Fruit fly (Drosophila melanogaster) whole organism, embryonic: ENCODE measurements around the gene Ptp36E.

ENCODE experiments used
- CG10267 ChIP-seq: fragments of 200-800 bp; sonication (Bioruptor generic); optimal IDR thresholded peaks from 2 replicates; lab custom pipeline; 2018; ENCODE audit warnings: missing biosample characterization, mild to moderate bottlenecking, missing genetic modification characterization, moderate library complexity
- CG10462 ChIP-seq: fragments of 200-800 bp; sonication (Bioruptor generic); optimal IDR thresholded peaks from 2 replicates; lab custom pipeline; 2016; ENCODE audit warnings: missing biosample characterization, missing genetic modification characterization
- CG12219 ChIP-seq: fragments of 200-800 bp; sonication (Bioruptor generic); optimal IDR thresholded peaks from 3 replicates; lab custom pipeline; 2018; ENCODE audit warnings: missing biosample characterization, mild to moderate bottlenecking, missing genetic modification characterization
- CG12744 ChIP-seq: fragments of 200-800 bp; sonication (Bioruptor generic); optimal IDR thresholded peaks from 2 replicates; lab custom pipeline; 2016; ENCODE audit warnings: missing biosample characterization, missing genetic modification characterization
- CG14710 ChIP-seq: fragments of 200-800 bp; sonication (Bioruptor generic); optimal IDR thresholded peaks from 3 replicates; lab custom pipeline; 2019; ENCODE audit warnings: missing biosample characterization, mild to moderate bottlenecking, missing genetic modification characterization, moderate library complexity
- CG14965 ChIP-seq: fragments of 200-800 bp; sonication (Bioruptor generic); optimal IDR thresholded peaks from 2 replicates; lab custom pipeline; 2016; ENCODE audit warnings: missing biosample characterization, missing genetic modification characterization, borderline replicate concordance
- CG16779 ChIP-seq: fragments of 200-800 bp; sonication (Bioruptor generic); IDR thresholded peaks from 2 replicates; pipeline ENCODE4 v1.3.6; 2022; ENCODE audit warnings: missing biosample characterization, missing genetic modification characterization
- CG17829 ChIP-seq: fragments of 200-800 bp; optimal IDR thresholded peaks from 2 replicates; lab custom pipeline; 2019; ENCODE audit warnings: missing biosample characterization, mild to moderate bottlenecking, missing genetic modification characterization, moderate library complexity
- CG30020 ChIP-seq: fragments of 200-800 bp; optimal IDR thresholded peaks from 2 replicates; lab custom pipeline; 2019; ENCODE audit warnings: missing biosample characterization, mild to moderate bottlenecking, missing genetic modification characterization, moderate library complexity
- CG30431 ChIP-seq: fragments of 200-800 bp; sonication (Bioruptor generic); optimal IDR thresholded peaks from 2 replicates; lab custom pipeline; 2017; ENCODE audit warnings: missing biosample characterization, missing genetic modification characterization
- CG32532 ChIP-seq: fragments of 200-800 bp; sonication (Bioruptor generic); IDR thresholded peaks from 2 replicates; pipeline ENCODE4 v1.3.6; 2022; ENCODE audit warnings: missing biosample characterization, missing genetic modification characterization
- CG33557 ChIP-seq: fragments of 200-800 bp; sonication (Bioruptor generic); optimal IDR thresholded peaks from 2 replicates; lab custom pipeline; 2019; ENCODE audit warnings: missing biosample characterization, mild to moderate bottlenecking, missing genetic modification characterization, moderate library complexity
- CG34422 ChIP-seq: fragments of 200-800 bp; sonication (Bioruptor generic); IDR thresholded peaks from 3 replicates; pipeline ENCODE4 v1.3.6; 2022; ENCODE audit warnings: missing biosample characterization, missing genetic modification characterization
- CG3726 ChIP-seq: fragments of 200-800 bp; sonication (Bioruptor generic); IDR thresholded peaks from 3 replicates; pipeline ENCODE4, ENCODE4 v1.3.6; 2022; ENCODE audit warnings: missing biosample characterization, missing genetic modification characterization
- CG4282 ChIP-seq: fragments of 200-800 bp; sonication (Bioruptor generic); optimal IDR thresholded peaks from 2 replicates; lab custom pipeline; 2016; ENCODE audit warnings: missing biosample characterization, missing genetic modification characterization
- CG4617 ChIP-seq: fragments of 200-800 bp; sonication (Bioruptor generic); optimal IDR thresholded peaks from 3 replicates; lab custom pipeline; 2016; ENCODE audit warnings: missing biosample characterization, missing genetic modification characterization, borderline replicate concordance
- CG5953 ChIP-seq: fragments of 200-800 bp; sonication (Bioruptor generic); IDR thresholded peaks from 2 replicates; pipeline ENCODE4 v1.3.6; 2022; ENCODE audit warnings: missing biosample characterization, missing genetic modification characterization
- CG6272 ChIP-seq: fragments of 200-800 bp; sonication (Bioruptor generic); IDR thresholded peaks from 2 replicates; pipeline ENCODE4 v1.3.6; 2022; ENCODE audit warnings: missing biosample characterization, missing genetic modification characterization
- CG6689 ChIP-seq: fragments of 200-800 bp; sonication (Bioruptor generic); IDR thresholded peaks from 2 replicates; pipeline ENCODE4 v1.3.6; 2022; ENCODE audit warnings: missing biosample characterization, missing genetic modification characterization
- CG8290 ChIP-seq, 3 experiments: fragments of 200-800 bp; sonication (Bioruptor generic); optimal IDR thresholded peaks; 2 replicates each; lab custom pipeline; 2016 to 2019; ENCODE audit warnings: missing biosample characterization in 3 of 3, missing genetic modification characterization in 3 of 3, mild to moderate bottlenecking in 2 of 3, moderate library complexity in 1 of 3
- CG8388 ChIP-seq: fragments of 200-800 bp; sonication (Bioruptor generic); optimal IDR thresholded peaks from 2 replicates; lab custom pipeline; 2019; ENCODE audit warnings: missing biosample characterization, mild to moderate bottlenecking, missing genetic modification characterization, moderate library complexity
- E2f2 ChIP-seq: fragments of 200-800 bp; sonication (Bioruptor generic); IDR thresholded peaks from 2 replicates; pipeline ENCODE4 v1.3.6; 2022; ENCODE audit warnings: missing biosample characterization, missing genetic modification characterization
- Eip74EF ChIP-seq, 2 experiments: fragments of 200-800 bp in 1 of 2; fragments of >200 bp in 1 of 2; sonication (Bioruptor generic) in 1 of 2; optimal IDR thresholded peaks; 2 replicates each; lab custom pipeline; 2017 to 2019; ENCODE audit warnings: missing biosample characterization in 2 of 2, missing genetic modification characterization in 2 of 2, mild to moderate bottlenecking in 1 of 2, moderate library complexity in 1 of 2
- Gug ChIP-seq: fragments of 200-800 bp; sonication (Bioruptor generic); IDR thresholded peaks from 4 replicates; pipeline ENCODE4 v1.3.6; 2022; ENCODE audit warnings: missing biosample characterization, missing genetic modification characterization
- HHEX ChIP-seq: fragments of 200-800 bp; sonication (Bioruptor generic); optimal IDR thresholded peaks from 3 replicates; lab custom pipeline; 2017; ENCODE audit warnings: missing biosample characterization, mild to moderate bottlenecking, missing genetic modification characterization, missing genetic modification reagents
- HLH3B ChIP-seq: fragments of 200-800 bp; sonication (Bioruptor generic); IDR thresholded peaks from 2 replicates; pipeline ENCODE4 v1.3.6; 2022; ENCODE audit warnings: missing biosample characterization, missing genetic modification characterization
- Lim3 ChIP-seq: fragments of 200-800 bp; sonication (Bioruptor generic); IDR thresholded peaks from 2 replicates; pipeline ENCODE4 v1.3.6; 2022; ENCODE audit warnings: missing biosample characterization, missing genetic modification characterization
- NFAT ChIP-seq: fragments of 200-800 bp; sonication (Bioruptor generic); IDR thresholded peaks from 2 replicates; pipeline ENCODE4 v1.3.6; 2022; ENCODE audit warnings: missing biosample characterization, missing genetic modification characterization
- Nf-YA ChIP-seq: fragments of 200-800 bp; sonication (Bioruptor generic); IDR thresholded peaks from 2 replicates; pipeline ENCODE4 v1.3.6; 2022; ENCODE audit warnings: missing biosample characterization, missing genetic modification characterization
- Xrp1 ChIP-seq: fragments of 200-800 bp; sonication (Bioruptor generic); IDR thresholded peaks from 2 replicates; pipeline ENCODE4 v1.3.6; 2022; ENCODE audit warnings: missing biosample characterization, missing genetic modification characterization
- YL-1 ChIP-seq: fragments of 200-800 bp; sonication (Bioruptor generic); optimal IDR thresholded peaks from 3 replicates; lab custom pipeline; 2017; ENCODE audit warnings: missing biosample characterization, mild to moderate bottlenecking, missing genetic modification characterization
- ab ChIP-seq: fragments of 200-800 bp; sonication (Bioruptor generic); optimal IDR thresholded peaks from 2 replicates; lab custom pipeline; 2016; ENCODE audit warnings: missing biosample characterization, missing genetic modification characterization
- abd-A ChIP-seq: fragments of 200-800 bp; sonication (Bioruptor generic); optimal IDR thresholded peaks from 3 replicates; lab custom pipeline; 2019; ENCODE audit warnings: missing biosample characterization, mild to moderate bottlenecking, missing genetic modification characterization, moderate library complexity
- al ChIP-seq: fragments of 200-800 bp; sonication (Bioruptor generic); IDR thresholded peaks from 2 replicates; pipeline ENCODE4 v1.3.6; 2022; ENCODE audit warnings: missing biosample characterization, missing genetic modification characterization
- amos ChIP-seq: fragments of 200-800 bp; sonication (Bioruptor generic); IDR thresholded peaks from 2 replicates; pipeline ENCODE4 v1.3.6; 2022; ENCODE audit warnings: missing biosample characterization, missing genetic modification characterization; ENCODE audit not compliant: partially characterized antibody
- ato ChIP-seq: fragments of 200-800 bp; sonication (Bioruptor generic); IDR thresholded peaks from 2 replicates; pipeline ENCODE4 v1.3.6; 2022; ENCODE audit warnings: missing biosample characterization, missing genetic modification characterization; ENCODE audit not compliant: partially characterized antibody
- bab2 ChIP-seq: fragments of 200-800 bp; sonication (Bioruptor generic); optimal IDR thresholded peaks from 2 replicates; lab custom pipeline; 2016; ENCODE audit warnings: missing biosample characterization, missing genetic modification characterization
- caup ChIP-seq: fragments of 200-800 bp; sonication (Bioruptor generic); optimal IDR thresholded peaks from 3 replicates; lab custom pipeline; 2017; ENCODE audit warnings: missing biosample characterization, mild to moderate bottlenecking, missing genetic modification characterization, moderate library complexity; ENCODE audit not compliant: severe bottlenecking
- chinmo ChIP-seq: fragments of 200-800 bp; sonication (Bioruptor generic); IDR thresholded peaks from 4 replicates; pipeline ENCODE4 v1.3.6; 2022; ENCODE audit warnings: missing biosample characterization, missing genetic modification characterization; ENCODE audit not compliant: partially characterized antibody
- chm ChIP-seq: fragments of 200-800 bp; sonication (Bioruptor generic); IDR thresholded peaks from 2 replicates; pipeline ENCODE4 v1.3.6; 2022; ENCODE audit warnings: missing biosample characterization, missing genetic modification characterization
- corto ChIP-seq: fragments of 200-800 bp; sonication (Bioruptor generic); optimal IDR thresholded peaks from 2 replicates; lab custom pipeline; 2016; ENCODE audit warnings: missing biosample characterization, mild to moderate bottlenecking, missing genetic modification characterization, moderate library complexity
- ewg ChIP-seq: fragments of 200-800 bp; sonication (Bioruptor generic); optimal IDR thresholded peaks from 3 replicates; lab custom pipeline; 2017; ENCODE audit warnings: mild to moderate bottlenecking, missing biosample characterization, missing genetic modification reagents, missing genetic modification characterization
- fd96Cb ChIP-seq: fragments of 200-800 bp; sonication (Bioruptor generic); optimal IDR thresholded peaks from 2 replicates; lab custom pipeline; 2018; ENCODE audit warnings: missing biosample characterization, mild to moderate bottlenecking, missing genetic modification characterization, moderate library complexity
- luna ChIP-seq: fragments of 200-800 bp; sonication (Bioruptor generic); optimal IDR thresholded peaks from 2 replicates; lab custom pipeline; 2016; ENCODE audit warnings: missing biosample characterization, missing genetic modification characterization
- sd ChIP-seq: fragments of 200-800 bp; sonication (Bioruptor generic); optimal IDR thresholded peaks from 3 replicates; lab custom pipeline; 2018; ENCODE audit warnings: missing biosample characterization, mild to moderate bottlenecking, missing genetic modification characterization, moderate library complexity
- sima ChIP-seq: fragments of 200-800 bp; sonication (Bioruptor generic); optimal IDR thresholded peaks from 2 replicates; lab custom pipeline; 2016; ENCODE audit warnings: missing biosample characterization, missing genetic modification characterization
- sisA ChIP-seq: fragments of 200-800 bp; sonication (Bioruptor generic); IDR thresholded peaks from 2 replicates; pipeline ENCODE4 v1.3.6; 2022; ENCODE audit warnings: missing biosample characterization, missing genetic modification characterization
- sob ChIP-seq: fragments of 200-800 bp; sonication (Bioruptor generic); IDR thresholded peaks from 2 replicates; pipeline ENCODE4 v1.3.6; 2022; ENCODE audit warnings: missing biosample characterization, missing genetic modification characterization
- ssp ChIP-seq: fragments of 200-800 bp; sonication (Bioruptor generic); IDR thresholded peaks from 2 replicates; pipeline ENCODE4 v1.3.6; 2022; ENCODE audit warnings: missing biosample characterization, missing genetic modification characterization

Ptp36E gene

DNA sequence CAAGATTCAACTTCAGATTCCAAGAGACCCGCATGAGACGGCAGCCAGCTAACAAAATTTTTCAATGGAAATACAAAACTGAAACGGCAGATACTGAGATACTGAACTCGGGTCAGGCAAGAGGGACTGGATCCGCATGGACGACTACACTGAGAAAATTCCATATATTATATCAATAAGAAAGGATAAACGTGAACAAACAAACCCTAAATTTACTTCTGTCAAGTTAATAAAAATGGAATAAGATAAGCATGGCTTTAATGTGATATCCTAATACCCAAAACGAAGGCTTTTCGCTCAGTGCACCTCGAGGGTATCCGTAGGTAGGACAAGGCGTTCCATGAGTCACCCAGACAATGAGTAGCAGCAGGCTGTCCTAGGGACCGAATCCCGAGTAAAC, 39.6 kb downstream of the Ptp36E start (continued):
- TF ChIP-seq NFAT (peak; percentile 66), CG33557 (GFP tag; lab: Kevin White, UChicago) (peak; percentile 88), CG10462 (GFP tag; lab: Kevin White, UChicago) (peak; percentile 86), E2f2 (peak; percentile 47; the same call in 1 of the 2 replicates), CG30020 (tag; lab: Kevin White, UChicago) (peak; percentile 58), CG12744 (peak; percentile 80), chm (peak; percentile 90), sob (GFP tag; lab: Robert Waterston, UW) (peak; percentile 77), bab2 (GFP tag; lab: Kevin White, UChicago) (peak; percentile 87), CG14965 (GFP tag; lab: Kevin White, UChicago) (peak; percentile 74), HHEX (GFP tag; lab: Kevin White, UChicago) (peak; percentile 77), luna (no peak), amos (no peak), CG14710 (tag; lab: Kevin White, UChicago) (peak; percentile 89), ewg (GFP tag; lab: Kevin White, UChicago) (peak; percentile 64), ab (GFP tag; lab: Kevin White, UChicago) (peak; percentile 69), CG8290 (GFP tag; optimal IDR thresholded peaks at IDR 0.05; lab: Kevin White, UChicago) (peak; percentile 92), CG8290 (tag; optimal IDR thresholded peaks at IDR 0.05; lab: Kevin White, UChicago) (peak; percentile 42 to 67), CG17829 (peak; percentile 94), HLH3B (peak; percentile 69), CG34422 (GFP tag; lab: Robert Waterston, UW) (peak; percentile 79; the same call in 2 of the 3 replicates), YL-1 (no peak), Gug (GFP tag; lab: Robert Waterston, UW) (peak; percentile 77), CG6272 (GFP tag; lab: Robert Waterston, UW) (peak; percentile 62; the same call in 1 of the 2 replicates), sima (GFP tag; lab: Kevin White, UChicago) (peak; percentile 23), CG3726 (GFP tag; lab: Robert Waterston, UW) (peak; percentile 81; the same call in 2 of the 3 replicates), CG4282 (peak; percentile 17), CG4617 (GFP tag; lab: Kevin White, UChicago) (peak; percentile 65), CG6689 (GFP tag; lab: Robert Waterston, UW) (peak; percentile 89), CG10267 (tag; lab: Kevin White, UChicago) (peak; percentile 89), Lim3 (GFP tag; lab: Robert Waterston, UW) (no peak), CG32532 (GFP tag; lab: Robert Waterston, UW) (peak; percentile 77), corto (GFP tag; lab: Kevin White, UChicago) (peak; percentile 90), caup (GFP tag; lab: Kevin White, UChicago) (peak; percentile 75), CG5953 (GFP tag; lab: Robert Waterston, UW) (peak; percentile 51; the same call in 1 of the 2 replicates), Nf-YA (GFP tag; lab: Robert Waterston, UW) (0 out of 2 replicates have a peak, but pooled peaks have one; percentile 46), al (GFP tag; lab: Robert Waterston, UW) (peak; percentile 23; the same call in 1 of the 2 replicates), ssp (peak; percentile 66), Xrp1 (GFP tag; lab: Robert Waterston, UW) (peak; percentile 96), Eip74EF (GFP tag; optimal IDR thresholded peaks at IDR 0.05; lab: Kevin White, UChicago) (peak in 1 of 2 experiments; percentile 49), abd-A (tag; lab: Kevin White, UChicago) (no peak), CG8388 (GFP tag; lab: Kevin White, UChicago) (peak; percentile 88), chinmo (GFP tag; lab: Robert Waterston, UW) (no peak), sisA (GFP tag; lab: Robert Waterston, UW) (peak; percentile 79), fd96Cb (tag; lab: Kevin White, UChicago) (peak; percentile 83), CG16779 (no peak), CG12219 (GFP tag; lab: Kevin White, UChicago) (peak; percentile 69), sd (tag; lab: Kevin White, UChicago) (peak; percentile 25), CG30431 (peak; percentile 85), ato (GFP tag; lab: Robert Waterston, UW) (no peak)
